Worm (Caenorhabditis elegans) whole organism, mixed stage, embryonic: ENCODE measurements around the gene daf-41.

Experiments used
- bed-3 ChIP-seq: fragments of 200-800 bp; sonication (Bioruptor generic); optimal IDR thresholded peaks from 3 replicates; lab custom pipeline; 2018; ENCODE audit warnings: mild to moderate bottlenecking, missing genetic modification characterization, moderate library complexity, missing compliant biosample characterization
- blmp-1 ChIP-seq: fragments of 150-350 bp; optimal IDR thresholded peaks from 2 replicates; lab custom pipeline; 2014; ENCODE audit warnings: missing biosample characterization, missing genetic modification characterization
- ceh-43 ChIP-seq: fragments of 200-800 bp; sonication (Bioruptor generic); optimal IDR thresholded peaks from 2 replicates; lab custom pipeline; 2018; ENCODE audit warnings: mild to moderate bottlenecking, missing genetic modification characterization, moderate library complexity, missing compliant biosample characterization
- ces-1 ChIP-seq: fragments of 150-350 bp; optimal IDR thresholded peaks from 2 replicates; lab custom pipeline; 2014; ENCODE audit warnings: missing biosample characterization, missing genetic modification reagents, missing genetic modification characterization
- elt-3 ChIP-seq: fragments of 150-350 bp; optimal IDR thresholded peaks from 2 replicates; lab custom pipeline; 2014; ENCODE audit warnings: missing biosample characterization, missing genetic modification characterization
- flh-1 ChIP-seq: fragments of 200-800 bp; sonication (Bioruptor generic); optimal IDR thresholded peaks from 2 replicates; lab custom pipeline; 2018; ENCODE audit warnings: mild to moderate bottlenecking, missing genetic modification characterization, moderate library complexity, missing compliant biosample characterization
- ham-2 ChIP-seq: fragments of 200-800 bp; sonication (Bioruptor generic); optimal IDR thresholded peaks from 2 replicates; lab custom pipeline; 2018; ENCODE audit warnings: mild to moderate bottlenecking, missing genetic modification characterization, missing compliant biosample characterization
- lin-32 ChIP-seq: fragments of 200-800 bp; sonication (Bioruptor generic); optimal IDR thresholded peaks from 2 replicates; lab custom pipeline; 2018; ENCODE audit warnings: mild to moderate bottlenecking, missing genetic modification characterization, missing compliant biosample characterization
- nhr-12 ChIP-seq: fragments of 150-350 bp; optimal IDR thresholded peaks from 2 replicates; lab custom pipeline; 2014; ENCODE audit warnings: missing biosample characterization, missing genetic modification characterization
- nhr-237 ChIP-seq: fragments of 150-350 bp; optimal IDR thresholded peaks from 2 replicates; lab custom pipeline; 2014; ENCODE audit warnings: missing biosample characterization, missing genetic modification characterization
- nhr-28 ChIP-seq: fragments of 150-350 bp; optimal IDR thresholded peaks from 2 replicates; lab custom pipeline; 2014; ENCODE audit warnings: missing biosample characterization, missing genetic modification characterization
- unc-39 ChIP-seq: fragments of 150-350 bp; optimal IDR thresholded peaks from 2 replicates; lab custom pipeline; 2014; ENCODE audit warnings: missing biosample characterization, missing genetic modification characterization

- TF ChIP-seq bed-3 (GFP tag; lab: Kevin White, UChicago) (no peak), flh-1 (GFP tag; lab: Kevin White, UChicago) (no peak), ceh-43 (no peak), elt-3 (tag; lab: Kevin White, UChicago) (no peak), ces-1 (GFP tag; lab: Kevin White, UChicago) (no peak), unc-39 (tag; lab: Kevin White, UChicago) (no peak), nhr-237 (tag; lab: Kevin White, UChicago) (no peak), blmp-1 (tag; lab: Kevin White, UChicago) (no peak), lin-32 (GFP tag; lab: Kevin White, UChicago) (no peak), ham-2 (GFP tag; lab: Kevin White, UChicago) (no peak), nhr-12 (no peak), nhr-28 (tag; lab: Kevin White, UChicago) (no peak)
Observed at ce11 chrIII:5277740-5278139, 3.2 kb upstream of the daf-41 start, which contains the start of gene clk-1.
